Worm (Caenorhabditis elegans): Measurements from ENCODE around the gene str-84.

DNA sequence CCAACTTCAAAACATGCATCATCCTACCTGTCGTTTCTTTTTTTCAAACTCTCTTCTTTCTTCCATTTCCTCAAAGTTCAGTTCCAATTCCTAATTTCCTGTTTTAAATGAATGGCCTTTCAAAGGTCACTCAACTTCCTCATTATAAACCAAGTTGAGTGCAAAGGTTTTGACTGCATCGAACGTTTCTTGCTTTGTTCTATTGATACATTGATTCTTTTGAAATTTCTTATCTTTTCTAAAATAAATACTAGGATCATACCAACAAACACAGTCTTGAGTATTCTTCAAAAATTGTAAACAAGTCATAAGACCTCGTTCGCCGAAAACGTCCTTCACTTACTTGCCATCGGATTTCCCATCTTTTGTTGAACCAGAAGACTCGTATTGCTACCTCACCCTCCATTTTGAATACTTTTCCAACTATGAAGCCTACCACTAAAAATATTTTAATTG is 9.5 kb upstream of the str-84 start, which contains the start of gene F59E11.7:
- TF ChIP-seq pqm-1 (tag; optimal IDR thresholded peaks at IDR 0.05) (no peak), lim-6 (tag; optimal IDR thresholded peaks at IDR 0.05) (no peak), tbx-2 (tag; optimal IDR thresholded peaks at IDR 0.05) (no peak), sox-4 (tag; optimal IDR thresholded peaks at IDR 0.05) (no peak), gmeb-2 (tag; optimal IDR thresholded peaks at IDR 0.05) (no peak), ceh-2 (tag; optimal IDR thresholded peaks at IDR 0.05) (no peak), F13H6.1 (tag; optimal IDR thresholded peaks at IDR 0.05) (no peak), elt-2 (tag; optimal IDR thresholded peaks at IDR 0.05) (no peak), pha-4 (tag; optimal IDR thresholded peaks at IDR 0.05) (no peak), ceh-6 (GFP tag; optimal IDR thresholded peaks at IDR 0.05) (no peak)

Data from whole organism, late embryonic.